Worm (Caenorhabditis elegans): ENCODE results near the gene C49C3.9.
A peak's percentile ranks its signal among the peaks of the same experiment; 100 is the strongest.

C49C3.9 gene

DNA sequence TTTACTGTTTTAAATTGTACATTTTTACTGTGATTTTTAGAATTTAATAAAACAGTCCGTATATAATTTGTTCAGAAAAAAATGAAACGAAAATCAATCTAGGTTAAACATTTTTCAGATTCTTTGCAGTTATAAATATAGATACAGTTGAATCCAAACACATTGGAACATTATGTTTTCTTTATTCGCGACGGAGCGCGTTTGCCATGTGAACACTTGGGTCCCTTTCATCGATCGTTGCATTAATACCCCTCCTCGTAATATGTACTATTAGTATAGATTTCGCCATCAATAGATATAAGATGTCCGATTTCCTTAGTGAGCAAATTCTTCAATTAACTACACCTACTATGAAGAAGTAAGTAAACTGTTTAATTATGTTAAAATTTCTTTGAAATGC lies 7.1 kb downstream of the C49C3.9 start, which contains the start of gene C49C3.8:
C49C3.8 (plus strand) TSS at position 173 of the 400 bp plus-strand sequence.
- TF ChIP-seq php-3 (GFP tag; IDR thresholded peaks at IDR 0.05) = no peak
- TF ChIP-seq cey-2 (tag; optimal IDR thresholded peaks at IDR 0.05; ENCODE audit: borderline replicate concordance, insufficient read depth) = no peak
- peak; percentile 40 for TF ChIP-seq lin-38 (GFP tag; IDR thresholded peaks at IDR 0.05)
- TF ChIP-seq egl-27 (tag; optimal IDR thresholded peaks at IDR 0.05) = no peak
- TF ChIP-seq F44E2.7 (GFP tag; IDR thresholded peaks at IDR 0.05) = no peak
- TF ChIP-seq vab-7 (GFP tag; IDR thresholded peaks at IDR 0.05) = no peak
- TF ChIP-seq mes-2 (tag; optimal IDR thresholded peaks at IDR 0.05; ENCODE audit: poor library complexity, severe bottlenecking) = peak; percentile 27
- no peak for TF ChIP-seq F26F4.8 (GFP tag; conservative IDR thresholded peaks at IDR 0.05)
- TF ChIP-seq mdl-1 (tag; optimal IDR thresholded peaks at IDR 0.05) = no peak
- peak in 1 of 2 experiments; percentile 51 for TF ChIP-seq lsy-2 (tag; optimal IDR thresholded peaks at IDR 0.05)
- no peak for TF ChIP-seq arid-1 (GFP tag; conservative IDR thresholded peaks at IDR 0.05)
- no peak for TF ChIP-seq gei-8 (GFP tag; optimal IDR thresholded peaks at IDR 0.05)
- peak; percentile 79 for TF ChIP-seq aha-1 (tag)

DNA sequence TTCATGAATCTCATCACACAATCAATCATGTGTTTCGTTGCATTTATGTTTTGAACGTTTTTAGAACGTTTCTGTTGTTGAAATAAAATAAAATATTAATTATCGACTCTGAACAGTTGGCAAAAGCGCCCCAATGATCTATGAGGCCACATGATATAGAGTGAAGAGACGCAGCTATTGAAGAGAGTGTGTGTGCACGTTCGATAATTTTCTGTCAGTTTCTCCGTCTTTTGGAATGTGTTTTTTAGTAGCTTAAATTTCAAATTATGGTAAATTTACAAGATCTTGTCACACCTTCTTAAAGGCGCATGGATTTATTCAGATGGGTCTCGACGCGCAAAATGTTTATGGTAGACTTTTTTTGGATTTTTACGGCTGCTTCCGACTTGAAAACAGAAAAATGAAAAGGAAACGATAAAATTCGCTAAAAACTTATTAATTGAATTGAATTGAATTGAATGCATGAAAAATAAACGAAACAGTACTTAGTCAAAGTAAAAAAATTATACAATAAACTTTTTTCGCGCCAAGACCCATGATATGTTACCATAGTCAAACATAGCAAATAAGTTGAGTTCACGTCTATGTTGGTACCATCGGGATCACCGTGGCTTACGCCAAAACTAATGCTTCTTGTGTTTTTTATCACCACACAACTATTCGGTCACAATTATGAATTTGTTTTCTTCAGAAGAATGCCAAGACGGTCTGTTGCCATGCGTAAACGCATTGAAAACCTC lies 8.4 kb downstream of the C49C3.9 start, which contains the start of gene C49C3.15:
C49C3.15 (plus strand) TSS at position 690 of the 740 bp plus-strand sequence.
- TF ChIP-seq aly-2 (tag; optimal IDR thresholded peaks at IDR 0.05) (no peak), nhr-28 (tag; optimal IDR thresholded peaks at IDR 0.05) (peak; percentile 21), hmg-1.1 (GFP tag; IDR thresholded peaks at IDR 0.05) (0 out of 2 replicates have a peak, but pooled peaks have one; percentile 8), duxl-1 (tag; optimal IDR thresholded peaks at IDR 0.05; ENCODE audit: poor library complexity) (no peak), hlh-30 (tag; optimal IDR thresholded peaks at IDR 0.05; ENCODE audit: insufficient read depth) (peak; percentile 96), ceh-32 (tag; optimal IDR thresholded peaks at IDR 0.05; ENCODE audit: poor library complexity) (no peak), fkh-10 (GFP tag; optimal IDR thresholded peaks at IDR 0.05) (no peak), nhr-25 (tag; optimal IDR thresholded peaks at IDR 0.05; ENCODE audit: borderline replicate concordance, insufficient read depth) (no peak), nhr-237 (tag; optimal IDR thresholded peaks at IDR 0.05) (no peak), daf-12 (tag; optimal IDR thresholded peaks at IDR 0.05) (no peak), tra-1 (GFP tag; IDR thresholded peaks at IDR 0.05) (no peak), Y75B8A.6 (GFP tag; IDR thresholded peaks at IDR 0.05) (no peak), dmd-9 (GFP tag; IDR thresholded peaks at IDR 0.05) (no peak), ceh-20 (GFP tag; IDR thresholded peaks at IDR 0.05) (no peak), fos-1 (tag; optimal IDR thresholded peaks at IDR 0.05) (no peak), nhr-42 (GFP tag; IDR thresholded peaks at IDR 0.05) (no peak), ceh-82 (tag; optimal IDR thresholded peaks at IDR 0.05) (no peak), lsy-2 (tag; optimal IDR thresholded peaks at IDR 0.05) (peak in 1 of 2 experiments; percentile 54), rbr-2 (tag; optimal IDR thresholded peaks at IDR 0.05) (peak; percentile 10), zip-2 (tag; optimal IDR thresholded peaks at IDR 0.05) (no peak), T20F7.1 (GFP tag; optimal IDR thresholded peaks at IDR 0.05) (no peak), hlh-11 (tag; optimal IDR thresholded peaks at IDR 0.05) (peak; percentile 28), ceh-62 (tag; optimal IDR thresholded peaks at IDR 0.05) (no peak), madf-9 (GFP tag; conservative IDR thresholded peaks at IDR 0.05) (no peak), ZK546.5 (tag; optimal IDR thresholded peaks at IDR 0.05) (no peak), Y105C5A.15 (GFP tag; IDR thresholded peaks at IDR 0.05) (no peak), lin-1 (GFP tag; IDR thresholded peaks at IDR 0.05) (no peak), T26A8.4 (GFP tag; IDR thresholded peaks at IDR 0.05) (no peak), zag-1 (tag; optimal IDR thresholded peaks at IDR 0.05) (no peak), D1046.2 (GFP tag; IDR thresholded peaks at IDR 0.05) (no peak), lir-3 (tag; optimal IDR thresholded peaks at IDR 0.05) (no peak), ztf-7 (tag; optimal IDR thresholded peaks at IDR 0.05) (no peak), dpl-1 (GFP tag; optimal IDR thresholded peaks at IDR 0.05) (no peak), snpc-4 (tag; optimal IDR thresholded peaks at IDR 0.05) (no peak), daf-16 (GFP tag; optimal IDR thresholded peaks at IDR 0.05) (no peak), daf-16 (tag; optimal IDR thresholded peaks at IDR 0.05) (peak; percentile 23), zfp-2 (tag; optimal IDR thresholded peaks at IDR 0.05) (no peak), pqm-1 (tag; optimal IDR thresholded peaks at IDR 0.05) (no peak)
